Worm (Caenorhabditis elegans): Measurements from ENCODE around the gene cal-4.
A peak's percentile ranks its signal among the peaks of the same experiment; 100 is the strongest.

The cal-4 gene

ce11 chrIV:10501550-10502240 is 19.5 kb upstream of the cal-4 start, which contains the start of gene tax-6:
Gene tax-6 (minus strand): TSS chrIV:10501600.
- TF ChIP-seq unc-120 (tag; optimal IDR thresholded peaks at IDR 0.05; ENCODE audit: poor library complexity, severe bottlenecking) (no peak), ham-2 (GFP tag; optimal IDR thresholded peaks at IDR 0.05) (no peak), ces-1 (GFP tag; optimal IDR thresholded peaks at IDR 0.05) (peak; percentile 7)

ce11 chrIV:10502345-10502744 is 18.9 kb upstream of the cal-4 start:
- TF ChIP-seq sptf-1 (tag; optimal IDR thresholded peaks at IDR 0.05) (no peak), unc-120 (tag; optimal IDR thresholded peaks at IDR 0.05; ENCODE audit: poor library complexity, severe bottlenecking) (peak; percentile 4), hlh-1 (tag; optimal IDR thresholded peaks at IDR 0.05) (peak; percentile 13)

ce11 chrIV:10503750-10504232 is 17.4 kb upstream of the cal-4 start:
- TF ChIP-seq mls-2 (tag; optimal IDR thresholded peaks at IDR 0.05) (peak; percentile 13), unc-62 (GFP tag; optimal IDR thresholded peaks at IDR 0.05) (peak; percentile 33), M03D4.4 (tag; optimal IDR thresholded peaks at IDR 0.05) (peak; percentile 33), cnd-1 (tag; optimal IDR thresholded peaks at IDR 0.05) (peak; percentile 4), nhr-2 (tag; optimal IDR thresholded peaks at IDR 0.05) (no peak), ces-1 (GFP tag; optimal IDR thresholded peaks at IDR 0.05) (peak; percentile 51), bed-3 (GFP tag; optimal IDR thresholded peaks at IDR 0.05) (no peak), drap-1 (GFP tag; optimal IDR thresholded peaks at IDR 0.05) (peak; percentile 9), unc-120 (tag; optimal IDR thresholded peaks at IDR 0.05; ENCODE audit: poor library complexity, severe bottlenecking) (peak; percentile 90), sptf-1 (tag; optimal IDR thresholded peaks at IDR 0.05) (peak; percentile 8), pha-4 (tag; optimal IDR thresholded peaks at IDR 0.05) (peak; percentile 19), mab-5 (tag; optimal IDR thresholded peaks at IDR 0.05) (no peak), hlh-1 (tag; optimal IDR thresholded peaks at IDR 0.05) (peak; percentile 34), lin-13 (tag; optimal IDR thresholded peaks at IDR 0.05) (no peak)

ce11 chrIV:10505016-10505415 is 16.2 kb upstream of the cal-4 start:
- TF ChIP-seq ham-2 (GFP tag; optimal IDR thresholded peaks at IDR 0.05) (no peak), ceh-83 (GFP tag; optimal IDR thresholded peaks at IDR 0.05) (no peak), unc-39 (tag; optimal IDR thresholded peaks at IDR 0.05) (no peak), tbx-8 (GFP tag; optimal IDR thresholded peaks at IDR 0.05) (no peak), nhr-237 (tag; optimal IDR thresholded peaks at IDR 0.05) (no peak), bed-3 (GFP tag; optimal IDR thresholded peaks at IDR 0.05) (no peak), ceh-43 (GFP tag; optimal IDR thresholded peaks at IDR 0.05) (no peak), elt-3 (tag; optimal IDR thresholded peaks at IDR 0.05) (no peak), unc-62 (GFP tag; optimal IDR thresholded peaks at IDR 0.05) (peak; percentile 4), sptf-1 (tag; optimal IDR thresholded peaks at IDR 0.05) (no peak), mab-5 (tag; optimal IDR thresholded peaks at IDR 0.05) (no peak), nhr-2 (tag; optimal IDR thresholded peaks at IDR 0.05) (no peak), cnd-1 (tag; optimal IDR thresholded peaks at IDR 0.05) (no peak), lin-13 (tag; optimal IDR thresholded peaks at IDR 0.05) (no peak), snpc-4 (tag; optimal IDR thresholded peaks at IDR 0.05) (no peak), ceh-39 (tag; optimal IDR thresholded peaks at IDR 0.05) (no peak), nhr-76 (tag; optimal IDR thresholded peaks at IDR 0.05) (no peak), lsy-2 (tag; optimal IDR thresholded peaks at IDR 0.05) (no peak), M03D4.4 (tag; optimal IDR thresholded peaks at IDR 0.05) (no peak), mep-1 (tag; optimal IDR thresholded peaks at IDR 0.05) (no peak), unc-120 (tag; optimal IDR thresholded peaks at IDR 0.05; ENCODE audit: poor library complexity, severe bottlenecking) (peak; percentile 0), ces-1 (GFP tag; optimal IDR thresholded peaks at IDR 0.05) (peak; percentile 70)

- no peak for TF ChIP-seq ztf-11 (tag; optimal IDR thresholded peaks at IDR 0.05)
- TF ChIP-seq blmp-1 (tag; optimal IDR thresholded peaks at IDR 0.05): no peak
- peak; percentile 55 for TF ChIP-seq ces-1 (GFP tag; optimal IDR thresholded peaks at IDR 0.05)
Measured at ce11 chrIV:10506016-10506415, 15.2 kb upstream of the cal-4 start.

ce11 chrIV:10507586-10507985 is 13.6 kb upstream of the cal-4 start:
- TF ChIP-seq nhr-237 (tag; optimal IDR thresholded peaks at IDR 0.05) (no peak), unc-39 (tag; optimal IDR thresholded peaks at IDR 0.05) (no peak), ztf-11 (tag; optimal IDR thresholded peaks at IDR 0.05) (no peak), unc-120 (tag; optimal IDR thresholded peaks at IDR 0.05; ENCODE audit: poor library complexity, severe bottlenecking) (no peak), ces-1 (GFP tag; optimal IDR thresholded peaks at IDR 0.05) (peak; percentile 68), cnd-1 (tag; optimal IDR thresholded peaks at IDR 0.05) (no peak), blmp-1 (tag; optimal IDR thresholded peaks at IDR 0.05) (no peak), lin-32 (GFP tag; optimal IDR thresholded peaks at IDR 0.05) (no peak)

All from whole organism, mixed stage, embryonic.